Fruit fly (Drosophila melanogaster): Measurements from ENCODE around the gene CG14314.

The CG14314 gene

dm6 chr3R:18260016-18260415, 44.1 kb downstream of the CG14314 start:
- no peak for TF ChIP-seq CG17801 (GFP tag; optimal IDR thresholded peaks at IDR 0.05; ENCODE audit: partially characterized antibody)

DNA sequence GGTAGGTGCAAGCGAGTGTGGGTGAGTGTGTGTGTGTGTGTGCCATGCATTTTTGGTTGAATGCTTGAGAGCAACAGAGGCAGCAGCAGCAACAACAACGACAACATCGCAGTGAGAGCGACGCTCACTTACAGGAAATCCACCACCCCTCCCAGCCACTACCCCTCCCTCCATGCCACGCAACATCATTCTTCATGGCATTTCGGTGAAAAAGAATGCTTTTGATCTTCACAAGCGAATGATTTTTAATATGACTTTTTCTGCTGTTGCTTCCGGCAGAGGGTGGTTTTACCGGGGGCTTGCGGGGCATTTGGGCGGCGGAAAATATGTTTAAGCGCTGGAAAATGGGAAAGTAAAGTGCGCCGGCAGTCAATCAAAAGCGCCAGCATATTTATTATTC, 45.7 kb downstream of the CG14314 start:
- TF ChIP-seq CG17801 (GFP tag; optimal IDR thresholded peaks at IDR 0.05; ENCODE audit: partially characterized antibody): no peak

DNA sequence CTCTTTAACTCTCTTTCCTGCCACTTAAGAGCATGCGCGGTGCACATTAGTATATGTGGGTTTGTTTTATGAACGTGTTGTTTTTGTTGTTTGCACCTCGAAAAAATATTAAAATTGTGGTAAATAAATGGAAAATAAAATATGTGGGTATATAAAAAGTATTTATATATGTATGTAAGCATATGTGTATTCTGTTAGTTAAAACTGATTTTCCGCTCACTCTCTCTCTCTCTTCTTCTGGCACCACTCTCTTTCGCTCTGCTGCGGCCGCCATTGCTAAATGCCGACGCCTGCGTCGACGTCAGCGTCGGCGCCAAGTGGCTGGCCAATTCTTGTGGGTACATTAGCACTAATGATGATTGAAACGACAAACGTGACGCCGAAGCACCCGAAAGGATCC, 49.3 kb downstream of the CG14314 start:
- TF ChIP-seq CG17801 (GFP tag; optimal IDR thresholded peaks at IDR 0.05; ENCODE audit: partially characterized antibody): no peak

DNA sequence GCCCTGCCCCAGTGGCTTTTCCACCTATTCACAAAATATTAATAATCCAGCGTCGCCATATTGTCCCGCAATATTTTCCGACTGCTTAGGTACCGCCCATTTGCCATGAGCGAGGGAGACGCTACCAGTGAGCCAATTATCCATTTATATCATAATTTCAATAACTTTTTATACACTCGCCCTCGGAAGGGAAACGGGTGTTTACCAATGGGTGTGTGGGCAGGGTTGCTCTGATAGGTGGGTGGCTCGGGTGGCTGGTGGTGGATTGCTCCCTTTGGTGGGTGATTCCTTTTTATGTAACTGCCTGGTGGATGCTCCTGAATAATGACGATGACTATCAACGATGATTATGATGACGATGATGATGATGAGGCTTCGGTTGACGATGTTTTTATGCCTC, 50.7 kb downstream of the CG14314 start:
- no peak for TF ChIP-seq CG17801 (GFP tag; optimal IDR thresholded peaks at IDR 0.05; ENCODE audit: partially characterized antibody)

DNA sequence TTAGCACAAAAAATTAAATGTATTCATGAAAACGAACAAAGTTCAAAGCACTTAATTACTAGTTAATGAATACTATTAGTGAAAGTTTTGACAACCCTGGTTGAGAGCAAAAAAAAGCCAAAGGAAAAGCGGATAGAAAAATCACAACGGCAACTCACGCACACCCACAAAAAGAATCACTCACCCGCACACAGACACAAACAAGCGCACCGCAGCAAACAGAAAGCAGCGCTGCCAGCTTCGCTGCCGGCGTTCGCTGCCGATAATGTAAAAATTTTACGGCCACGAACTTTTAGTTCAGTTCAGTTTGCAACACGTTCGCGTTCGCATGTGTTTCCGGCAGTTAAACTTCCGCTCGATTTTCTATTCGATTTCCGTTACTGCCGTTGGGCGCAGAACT, 51.5 kb downstream of the CG14314 start, which contains the start of gene CG18599:
Gene CG18599, plus strand, starts transcription at position 301 of the 400 bp plus-strand sequence.
- TF ChIP-seq CG17801 (GFP tag; optimal IDR thresholded peaks at IDR 0.05; ENCODE audit: partially characterized antibody): no peak
